Worm (Caenorhabditis elegans) whole organism, late embryonic: ENCODE data around the gene srxa-10.

Source experiments
- C08G9.2 ChIP-seq: sonication (generic microtip); optimal IDR thresholded peaks from 2 replicates; lab custom pipeline; 2016; ENCODE audit warnings: mild to moderate bottlenecking, missing genetic modification characterization, moderate library complexity, missing compliant biosample characterization
- C38D4.7 ChIP-seq: fragments of 200-800 bp; sonication (Bioruptor generic); optimal IDR thresholded peaks from 2 replicates; lab custom pipeline; 2018; ENCODE audit warnings: mild to moderate bottlenecking, missing genetic modification characterization, moderate library complexity, missing compliant biosample characterization
- F13H6.1 ChIP-seq: sonication (generic microtip); optimal IDR thresholded peaks from 2 replicates; lab custom pipeline; 2016; ENCODE audit warnings: missing genetic modification characterization, missing compliant biosample characterization
- K09A11.1 ChIP-seq: sonication (generic microtip); optimal IDR thresholded peaks from 2 replicates; lab custom pipeline; 2017; ENCODE audit warnings: antibody characterized with exemption, mild to moderate bottlenecking, missing genetic modification characterization, missing compliant biosample characterization; ENCODE audit not compliant: insufficient read depth
- Y22D7AL.16 ChIP-seq: sonication (generic microtip); optimal IDR thresholded peaks from 2 replicates; lab custom pipeline; 2016; ENCODE audit warnings: missing genetic modification characterization, missing compliant biosample characterization
- ama-1 ChIP-seq: fragments of 150-350 bp; optimal IDR thresholded peaks from 2 replicates; lab custom pipeline; 2014
- ceh-18 ChIP-seq: sonication (generic microtip); optimal IDR thresholded peaks from 2 replicates; lab custom pipeline; 2016; ENCODE audit warnings: missing genetic modification characterization, missing compliant biosample characterization
- ceh-2 ChIP-seq: sonication (generic microtip); optimal IDR thresholded peaks from 2 replicates; lab custom pipeline; 2016; ENCODE audit warnings: missing genotype, missing genetic modification characterization, missing compliant biosample characterization
- ceh-24 ChIP-seq: sonication (generic microtip); optimal IDR thresholded peaks from 2 replicates; lab custom pipeline; 2016; ENCODE audit warnings: mild to moderate bottlenecking, missing genetic modification characterization, missing compliant biosample characterization
- ceh-30 ChIP-seq: fragments of 150-350 bp; optimal IDR thresholded peaks from 2 replicates; lab custom pipeline; 2014; ENCODE audit warnings: missing biosample characterization, missing genetic modification characterization
- ceh-31 ChIP-seq: sonication (generic microtip); optimal IDR thresholded peaks from 2 replicates; lab custom pipeline; 2016; ENCODE audit warnings: missing genetic modification characterization, missing compliant biosample characterization
- ceh-48 ChIP-seq: sonication (generic microtip); optimal IDR thresholded peaks from 2 replicates; lab custom pipeline; 2016; ENCODE audit warnings: missing genetic modification characterization, inconsistent platforms, missing compliant biosample characterization
- ceh-6 ChIP-seq: fragments of 200-800 bp; sonication (Bioruptor generic); optimal IDR thresholded peaks from 2 replicates; lab custom pipeline; 2018; ENCODE audit warnings: mild to moderate bottlenecking, missing genetic modification characterization, missing compliant biosample characterization
- dve-1 ChIP-seq: sonication (generic microtip); optimal IDR thresholded peaks from 2 replicates; lab custom pipeline; 2017; ENCODE audit warnings: antibody characterized with exemption, mild to moderate bottlenecking, missing genetic modification characterization, missing compliant biosample characterization
- elt-2 ChIP-seq: sonication (generic microtip); optimal IDR thresholded peaks from 2 replicates; lab custom pipeline; 2016; ENCODE audit warnings: missing genetic modification reagents, missing genetic modification characterization, missing compliant biosample characterization
- elt-4 ChIP-seq: sonication (generic microtip); optimal IDR thresholded peaks from 2 replicates; lab custom pipeline; 2016; ENCODE audit warnings: missing genetic modification characterization, missing compliant biosample characterization
- eyg-1 ChIP-seq: sonication (generic microtip); optimal IDR thresholded peaks from 2 replicates; lab custom pipeline; 2016; ENCODE audit warnings: missing genotype, missing genetic modification characterization, missing compliant biosample characterization
- gmeb-2 ChIP-seq: sonication (generic microtip); optimal IDR thresholded peaks from 2 replicates; lab custom pipeline; 2016; ENCODE audit warnings: missing genetic modification characterization, inconsistent platforms, missing compliant biosample characterization
- hlh-15 ChIP-seq: sonication (generic microtip); optimal IDR thresholded peaks from 2 replicates; lab custom pipeline; 2016; ENCODE audit warnings: missing genetic modification characterization, missing compliant biosample characterization
- lim-6 ChIP-seq: sonication (generic microtip); optimal IDR thresholded peaks from 2 replicates; lab custom pipeline; 2016; ENCODE audit warnings: missing genetic modification characterization, missing compliant biosample characterization
- lin-11 ChIP-seq: fragments of 200-800 bp; sonication (Bioruptor generic); optimal IDR thresholded peaks from 2 replicates; lab custom pipeline; 2018; ENCODE audit warnings: mild to moderate bottlenecking, missing genetic modification characterization, missing compliant biosample characterization
- madf-2 ChIP-seq: sonication (generic microtip); optimal IDR thresholded peaks from 2 replicates; lab custom pipeline; 2017; ENCODE audit warnings: missing genetic modification characterization, missing compliant biosample characterization
- mec-3 ChIP-seq: sonication (generic microtip); optimal IDR thresholded peaks from 2 replicates; lab custom pipeline; 2016; ENCODE audit warnings: borderline replicate concordance, missing genetic modification characterization, missing compliant biosample characterization
- nfya-1 ChIP-seq: sonication (generic microtip); optimal IDR thresholded peaks from 2 replicates; lab custom pipeline; 2017; ENCODE audit warnings: missing genetic modification characterization, mild to moderate bottlenecking, missing compliant biosample characterization, antibody characterized with exemption, moderate library complexity
- nhr-11 ChIP-seq: fragments of 150-350 bp; optimal IDR thresholded peaks from 2 replicates; lab custom pipeline; 2014; ENCODE audit warnings: missing biosample characterization, missing genetic modification characterization
- npax-4 ChIP-seq: sonication (generic microtip); optimal IDR thresholded peaks from 2 replicates; lab custom pipeline; 2016; ENCODE audit warnings: missing genetic modification characterization, missing compliant biosample characterization
- odd-2 ChIP-seq: sonication (generic microtip); optimal IDR thresholded peaks from 2 replicates; lab custom pipeline; 2017; ENCODE audit warnings: antibody characterized with exemption, mild to moderate bottlenecking, missing genetic modification characterization, missing compliant biosample characterization
- pat-9 ChIP-seq: fragments of 200-800 bp; sonication (Bioruptor generic); optimal IDR thresholded peaks from 2 replicates; lab custom pipeline; 2018; ENCODE audit warnings: mild to moderate bottlenecking, missing genetic modification characterization, moderate library complexity, missing compliant biosample characterization
- pax-1 ChIP-seq: fragments of 150-350 bp; optimal IDR thresholded peaks from 2 replicates; lab custom pipeline; 2014; ENCODE audit warnings: missing biosample characterization, missing genetic modification characterization
- pha-4 ChIP-seq: fragments of 150-350 bp; optimal IDR thresholded peaks from 2 replicates; lab custom pipeline; 2018; ENCODE audit warnings: missing biosample characterization, missing genetic modification reagents, missing genetic modification characterization
- pqm-1 ChIP-seq: sonication (generic microtip); optimal IDR thresholded peaks from 2 replicates; lab custom pipeline; 2016; ENCODE audit warnings: missing genetic modification characterization, missing compliant biosample characterization
- pros-1 ChIP-seq: fragments of 150-350 bp; optimal IDR thresholded peaks from 2 replicates; lab custom pipeline; 2014; ENCODE audit warnings: missing biosample characterization, missing genetic modification reagents, missing genetic modification characterization
- ref-2 ChIP-seq: sonication (generic microtip); optimal IDR thresholded peaks from 2 replicates; lab custom pipeline; 2016; ENCODE audit warnings: missing genetic modification characterization, missing compliant biosample characterization
- rnt-1 ChIP-seq: sonication (generic microtip); optimal IDR thresholded peaks from 2 replicates; lab custom pipeline; 2016; ENCODE audit warnings: missing genetic modification characterization, missing compliant biosample characterization
- sdc-2 ChIP-seq: sonication (generic microtip); optimal IDR thresholded peaks from 2 replicates; lab custom pipeline; 2016; ENCODE audit warnings: missing genotype, missing genetic modification characterization, missing compliant biosample characterization
- sox-2 ChIP-seq: fragments of 200-800 bp; sonication (Bioruptor generic); IDR thresholded peaks from 2 replicates; pipeline ENCODE4 v1.3.6; 2022; ENCODE audit warnings: missing genetic modification reagents, missing genetic modification characterization, missing compliant biosample characterization
- syd-9 ChIP-seq: sonication (generic microtip); optimal IDR thresholded peaks from 2 replicates; lab custom pipeline; 2016; ENCODE audit warnings: mild to moderate bottlenecking, missing genetic modification characterization, moderate library complexity, missing compliant biosample characterization
- tbx-7 ChIP-seq: sonication (generic microtip); optimal IDR thresholded peaks from 2 replicates; lab custom pipeline; 2016; ENCODE audit warnings: missing genotype, missing genetic modification characterization, missing compliant biosample characterization
- unc-3 ChIP-seq, 2 experiments: fragments of 200-800 bp in 1 of 2; sonication (Bioruptor generic) in 1 of 2; sonication (generic microtip) in 1 of 2; conservative IDR thresholded peaks in 1 of 2; optimal IDR thresholded peaks in 1 of 2; 2 replicates each; pipeline versions ENCODE4 v1.3.6 to Lab custom; 2016 to 2022; ENCODE audit warnings: missing compliant biosample characterization in 2 of 2, missing genetic modification characterization in 2 of 2, missing genetic modification reagents in 1 of 2
- unc-55 ChIP-seq: sonication (generic microtip); optimal IDR thresholded peaks from 2 replicates; lab custom pipeline; 2017; ENCODE audit warnings: missing biosample characterization, missing genetic modification reagents, missing genetic modification characterization
- unc-86 ChIP-seq: sonication (generic microtip); optimal IDR thresholded peaks from 2 replicates; lab custom pipeline; 2016; ENCODE audit warnings: missing genetic modification characterization, missing compliant biosample characterization
- zip-5 ChIP-seq: sonication (generic microtip); optimal IDR thresholded peaks from 2 replicates; lab custom pipeline; 2016; ENCODE audit warnings: missing genetic modification characterization, missing compliant biosample characterization
- ztf-16 ChIP-seq: sonication (generic microtip); optimal IDR thresholded peaks from 2 replicates; lab custom pipeline; 2017; ENCODE audit warnings: missing genetic modification characterization, missing compliant biosample characterization

Gene srxa-10

ce11 chrIII:9767095-9767494 is 29.3 kb downstream of the srxa-10 start:
- TF ChIP-seq mec-3: peak; percentile 37
- no peak for TF ChIP-seq ztf-16 (tag; lab: Kevin White, UChicago)
- peak; percentile 43 for TF ChIP-seq ref-2 (tag; lab: Kevin White, UChicago)

ce11 chrIII:9766175-9766574 is 30.2 kb downstream of the srxa-10 start, which contains the start of gene cbp-1:
Gene cbp-1, plus strand, starts transcription at chrIII:9766509.
- TF ChIP-seq sox-2 (GFP tag; lab: Robert Waterston, UW) (no peak), lin-11 (tag; lab: Kevin White, UChicago) (no peak), ceh-2 (tag; lab: Kevin White, UChicago) (no peak), pros-1 (tag; lab: Kevin White, UChicago) (no peak), ceh-48 (tag; lab: Kevin White, UChicago) (peak; percentile 86), unc-86 (tag; lab: Kevin White, UChicago) (no peak), pax-1 (peak; percentile 13), pat-9 (tag; lab: Kevin White, UChicago) (no peak), ceh-6 (no peak), syd-9 (tag; lab: Kevin White, UChicago) (no peak), unc-3 (GFP tag; conservative IDR thresholded peaks at IDR 0.05; lab: Robert Waterston, UW) (no peak), unc-3 (tag; optimal IDR thresholded peaks at IDR 0.05; lab: Kevin White, UChicago) (no peak), pha-4 (no peak), rnt-1 (tag; lab: Kevin White, UChicago) (no peak), sdc-2 (tag; lab: Kevin White, UChicago) (no peak), elt-2 (tag; lab: Kevin White, UChicago) (no peak), ceh-31 (tag; lab: Kevin White, UChicago) (peak; percentile 41), elt-4 (tag; lab: Kevin White, UChicago) (no peak), ref-2 (tag; lab: Kevin White, UChicago) (no peak), ceh-30 (tag; lab: Kevin White, UChicago) (no peak), nfya-1 (peak; percentile 57), ceh-18 (tag; lab: Kevin White, UChicago) (no peak), tbx-7 (tag; lab: Kevin White, UChicago) (no peak), C08G9.2 (tag; lab: Kevin White, UChicago) (no peak), C38D4.7 (GFP tag; lab: Kevin White, UChicago) (no peak), pqm-1 (no peak), madf-2 (tag; lab: Kevin White, UChicago) (no peak), F13H6.1 (no peak), gmeb-2 (tag; lab: Kevin White, UChicago) (no peak), ztf-16 (tag; lab: Kevin White, UChicago) (no peak), K09A11.1 (tag; lab: Kevin White, UChicago) (no peak), ama-1 (lab: Kevin White, UChicago) (no peak), eyg-1 (no peak), ceh-24 (no peak), unc-55 (peak; percentile 32), npax-4 (tag; lab: Kevin White, UChicago) (no peak), hlh-15 (tag; lab: Kevin White, UChicago) (no peak), odd-2 (tag; lab: Kevin White, UChicago) (no peak), zip-5 (tag; lab: Kevin White, UChicago) (no peak), dve-1 (tag; lab: Kevin White, UChicago) (no peak), Y22D7AL.16 (no peak), lim-6 (tag; lab: Kevin White, UChicago) (no peak), nhr-11 (tag; lab: Kevin White, UChicago) (no peak)
- TF ChIP-seq, all 69 proteins: peak for 5
